Fruit fly (Drosophila melanogaster): Measurements from ENCODE around the gene loaf.

DNA sequence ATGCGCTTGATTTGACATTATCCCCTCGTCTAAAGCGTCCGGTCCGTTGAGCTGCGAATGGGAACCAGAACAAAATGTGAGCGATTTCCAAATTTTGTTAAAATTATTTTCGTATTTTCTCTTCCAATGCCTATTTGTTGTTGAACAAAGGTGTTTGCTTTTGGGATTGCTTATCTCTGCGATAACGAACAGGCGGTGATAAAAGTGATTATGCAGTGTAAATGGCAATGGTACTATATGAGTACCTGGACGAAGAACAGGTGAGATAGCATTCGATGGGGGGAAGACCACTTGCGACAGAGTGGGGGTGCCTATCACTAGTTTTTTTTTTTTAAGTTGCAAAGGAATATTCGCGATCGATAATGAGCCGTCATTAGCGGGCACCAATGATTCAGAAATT lies 22.2 kb upstream of the loaf start:
- TF ChIP-seq psq (optimal IDR thresholded peaks at IDR 0.05), result no peak
- TF ChIP-seq insv (optimal IDR thresholded peaks at IDR 0.05), result no peak
- no peak for TF ChIP-seq Sin3A (optimal IDR thresholded peaks at IDR 0.05)
- TF ChIP-seq ttk (optimal IDR thresholded peaks at IDR 0.05), result no peak
- TF ChIP-seq h (optimal IDR thresholded peaks at IDR 0.05), result no peak
- no peak for TF ChIP-seq Myc (optimal IDR thresholded peaks at IDR 0.05)
